Worm (Caenorhabditis elegans) whole organism, L3 larva: ENCODE measurements around the gene gpd-4.

ENCODE experiments used
- ama-1 ChIP-seq: fragments of 150-350 bp; optimal IDR thresholded peaks from 2 replicates; lab custom pipeline; 2018
- ceh-82 ChIP-seq: fragments of 150-350 bp; optimal IDR thresholded peaks from 2 replicates; lab custom pipeline; 2014; ENCODE audit warnings: missing biosample characterization, missing genetic modification characterization
- elt-3 ChIP-seq, 3 experiments: fragments of 150-350 bp in 1 of 3; sonication (generic microtip) in 2 of 3; optimal IDR thresholded peaks; 2 replicates in 2 of 3; 4 replicates in 1 of 3; lab custom pipeline; 2014 to 2017; ENCODE audit warnings: missing biosample characterization in 3 of 3, missing genetic modification characterization in 3 of 3
- lsy-12 ChIP-seq: sonication (generic microtip); optimal IDR thresholded peaks from 2 replicates; lab custom pipeline; 2016; ENCODE audit warnings: mild to moderate bottlenecking, missing genetic modification characterization, missing compliant biosample characterization
- nhr-25 ChIP-seq: sonication (generic microtip); optimal IDR thresholded peaks from 2 replicates; lab custom pipeline; 2017; ENCODE audit warnings: missing biosample characterization, missing genetic modification characterization
- unc-39 ChIP-seq: sonication (generic microtip); optimal IDR thresholded peaks from 4 replicates; lab custom pipeline; 2017; ENCODE audit warnings: missing biosample characterization, missing genetic modification characterization

DNA sequence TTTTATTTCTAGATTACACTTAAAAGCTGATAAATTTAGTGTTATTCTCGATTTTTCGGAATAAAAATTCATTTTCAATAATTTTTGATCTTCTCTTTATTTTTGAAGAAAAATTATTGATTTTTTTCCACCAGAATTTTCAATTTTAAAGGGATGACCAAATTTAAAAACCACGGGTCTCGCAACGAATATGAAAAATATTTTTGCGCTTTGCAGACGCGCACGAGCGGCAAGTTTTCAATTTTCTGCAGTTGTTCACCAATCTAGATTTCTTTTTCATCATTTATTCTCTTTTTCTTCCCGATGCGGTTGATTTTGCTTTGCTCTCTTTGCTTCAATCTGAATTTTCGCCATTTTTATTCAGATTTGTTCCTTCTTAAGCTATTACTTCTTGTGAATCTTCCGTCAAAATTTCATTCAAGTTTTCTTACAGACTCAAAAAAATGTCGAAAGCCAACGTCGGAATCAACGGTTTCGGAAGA, at the start of gene gpd-4:
- TF ChIP-seq unc-39 (tag; lab: Kevin White, UChicago), result no peak
- TF ChIP-seq lsy-12 (tag; lab: Kevin White, UChicago), result no peak
- no peak for TF ChIP-seq ceh-82 (tag; lab: Kevin White, UChicago)
- no peak for TF ChIP-seq elt-3 (tag; optimal IDR thresholded peaks at IDR 0.05; lab: Kevin White, UChicago)
- TF ChIP-seq nhr-25, result no peak
- no peak for TF ChIP-seq ama-1 (lab: Kevin White, UChicago)
